Fruit fly (Drosophila melanogaster): ENCODE measurements at regions not wholly inside any gene's neighbourhood (a gene's known extent, or its start where the extent isn't known, plus 50 kb on each side); places are given as distances from the start of the nearest gene placed in this dataset.
A peak's percentile ranks its signal among the peaks of the same experiment; 100 is the strongest.

dm6 chr3L:10352066-10352957 is 60.3 kb upstream of the CG12362 start (continued):
- TF ChIP-seq esg (GFP tag; conservative IDR thresholded peaks at IDR 0.05): peak; percentile 65
- TF ChIP-seq CG7271 (tag; optimal IDR thresholded peaks at IDR 0.05): peak; percentile 52
- TF ChIP-seq gcm (GFP tag; optimal IDR thresholded peaks at IDR 0.05): peak; percentile 83
- peak; percentile 43; the same call in 2 of the 3 replicates for TF ChIP-seq CG14050 (GFP tag; IDR thresholded peaks at IDR 0.05)
- no peak for TF ChIP-seq sima (GFP tag; optimal IDR thresholded peaks at IDR 0.05)
- peak; percentile 57 for TF ChIP-seq tio (GFP tag; optimal IDR thresholded peaks at IDR 0.05)
- peak; percentile 14; the same call in 1 of the 4 replicates for TF ChIP-seq Gug (GFP tag; IDR thresholded peaks at IDR 0.05)
- TF ChIP-seq chn (GFP tag; optimal IDR thresholded peaks at IDR 0.05): peak; percentile 28
- TF ChIP-seq Mad (GFP tag; optimal IDR thresholded peaks at IDR 0.05): no peak
- peak; percentile 76 for TF ChIP-seq ranshi (GFP tag; IDR thresholded peaks at IDR 0.05)
- TF ChIP-seq D19B (GFP tag; optimal IDR thresholded peaks at IDR 0.05): peak; percentile 19
- peak; percentile 63 for TF ChIP-seq CG4328 (GFP tag; optimal IDR thresholded peaks at IDR 0.05)
- no peak for TF ChIP-seq CG13624 (GFP tag; optimal IDR thresholded peaks at IDR 0.05)
- TF ChIP-seq lola (GFP tag; optimal IDR thresholded peaks at IDR 0.05): peak in 1 of 3 experiments; percentile 82
- peak in 1 of 2 experiments; percentile 68 for TF ChIP-seq eve (GFP tag; optimal IDR thresholded peaks at IDR 0.05)
- TF ChIP-seq gro (GFP tag; optimal IDR thresholded peaks at IDR 0.05): no peak
- peak; percentile 85 for TF ChIP-seq CG2678 (tag; optimal IDR thresholded peaks at IDR 0.05)
- 0 out of 3 replicates have a peak, but pooled peaks have one; percentile 37 for TF ChIP-seq jigr1 (GFP tag; IDR thresholded peaks at IDR 0.05)
- no peak for TF ChIP-seq disco-r (GFP tag; optimal IDR thresholded peaks at IDR 0.05)
- TF ChIP-seq dpn (GFP tag; optimal IDR thresholded peaks at IDR 0.05): peak in 1 of 2 experiments; percentile 70
- TF ChIP-seq unpg (GFP tag; optimal IDR thresholded peaks at IDR 0.05): peak; percentile 87
- TF ChIP-seq CG10431 (GFP tag; optimal IDR thresholded peaks at IDR 0.05): peak; percentile 30
- peak; percentile 37 for TF ChIP-seq CG12299 (tag; optimal IDR thresholded peaks at IDR 0.05)
- TF ChIP-seq CG11247 (GFP tag; IDR thresholded peaks at IDR 0.05): peak; percentile 39; the same call in 1 of the 2 replicates
- TF ChIP-seq CG8290 (GFP tag; optimal IDR thresholded peaks at IDR 0.05): peak; percentile 58
- no peak for TF ChIP-seq CG8290 (tag; optimal IDR thresholded peaks at IDR 0.05)
- no peak for TF ChIP-seq CG4854 (GFP tag; optimal IDR thresholded peaks at IDR 0.05)
- peak; percentile 68 for TF ChIP-seq CG17328 (GFP tag; IDR thresholded peaks at IDR 0.05)
- peak in 1 of 2 experiments; percentile 87 for TF ChIP-seq Eip74EF (GFP tag; optimal IDR thresholded peaks at IDR 0.05)
- no peak for TF ChIP-seq al (GFP tag; IDR thresholded peaks at IDR 0.05)
- peak; percentile 51; the same call in 1 of the 2 replicates for TF ChIP-seq seq (GFP tag; IDR thresholded peaks at IDR 0.05)
- 0 out of 2 replicates have a peak, but pooled peaks have one; percentile 15 for TF ChIP-seq klu (GFP tag; IDR thresholded peaks at IDR 0.05)
- TF ChIP-seq lab (GFP tag; optimal IDR thresholded peaks at IDR 0.05): peak; percentile 70
- peak; percentile 81 for TF ChIP-seq CG6689 (GFP tag; IDR thresholded peaks at IDR 0.05)
- TF ChIP-seq Chrac-16 (GFP tag; optimal IDR thresholded peaks at IDR 0.05): peak; percentile 47
- TF ChIP-seq ssp (GFP tag; IDR thresholded peaks at IDR 0.05): peak; percentile 66
- TF ChIP-seq fru (optimal IDR thresholded peaks at IDR 0.05): no peak
- TF ChIP-seq slou (GFP tag; optimal IDR thresholded peaks at IDR 0.05): no peak
- no peak for TF ChIP-seq ac (GFP tag; optimal IDR thresholded peaks at IDR 0.05)
- TF ChIP-seq CG9437 (GFP tag; optimal IDR thresholded peaks at IDR 0.05): peak; percentile 72
- TF ChIP-seq HmgZ (tag; optimal IDR thresholded peaks at IDR 0.05): no peak
- TF ChIP-seq CG5245 (GFP tag; optimal IDR thresholded peaks at IDR 0.05): peak; percentile 48
- no peak for TF ChIP-seq Taf1 (GFP tag; IDR thresholded peaks at IDR 0.05)
- peak; percentile 88 for TF ChIP-seq fd96Cb (tag; optimal IDR thresholded peaks at IDR 0.05)
- peak; percentile 68; the same call in 1 of the 2 replicates for TF ChIP-seq CG32767 (GFP tag; IDR thresholded peaks at IDR 0.05)
- no peak for TF ChIP-seq CG10321 (GFP tag; IDR thresholded peaks at IDR 0.05)
- TF ChIP-seq CG31441 (GFP tag; IDR thresholded peaks at IDR 0.05): peak; percentile 93
- TF ChIP-seq trem (tag; optimal IDR thresholded peaks at IDR 0.05): peak; percentile 79
- peak; percentile 26; the same call in 1 of the 3 replicates for TF ChIP-seq B-H1 (GFP tag; IDR thresholded peaks at IDR 0.05)
